Worm (Caenorhabditis elegans): Measurements from ENCODE around the gene Y38H6A.3.
"Not testable (repeated sequence)": the region's sequence is repeated elsewhere in the genome, so short reads cannot be mapped to it uniquely, and the experiment has no call there.

Y38H6A.3 gene

ce11 chrV:20350382-20350781, 5.4 kb downstream of the Y38H6A.3 start:
- no peak for TF ChIP-seq blmp-1 (tag; optimal IDR thresholded peaks at IDR 0.05)
- no peak for TF ChIP-seq ceh-39 (tag; optimal IDR thresholded peaks at IDR 0.05)
- no peak for TF ChIP-seq lin-32 (GFP tag; optimal IDR thresholded peaks at IDR 0.05)
- no peak for TF ChIP-seq tbx-8 (GFP tag; optimal IDR thresholded peaks at IDR 0.05)
- TF ChIP-seq unc-39 (tag; optimal IDR thresholded peaks at IDR 0.05): no peak
- no peak for TF ChIP-seq ztf-11 (tag; optimal IDR thresholded peaks at IDR 0.05)
- no peak for TF ChIP-seq sptf-1 (tag; optimal IDR thresholded peaks at IDR 0.05)
- no peak for TF ChIP-seq lsy-2 (tag; optimal IDR thresholded peaks at IDR 0.05)
- TF ChIP-seq ham-2 (GFP tag; optimal IDR thresholded peaks at IDR 0.05): no peak
- no peak for TF ChIP-seq ces-1 (GFP tag; optimal IDR thresholded peaks at IDR 0.05)
- no peak for TF ChIP-seq mep-1 (tag; optimal IDR thresholded peaks at IDR 0.05)
- no peak for TF ChIP-seq unc-62 (GFP tag; optimal IDR thresholded peaks at IDR 0.05)

- TF ChIP-seq sem-2 (GFP tag; optimal IDR thresholded peaks at IDR 0.05) (no peak), ceh-83 (GFP tag; optimal IDR thresholded peaks at IDR 0.05) (no peak), bed-3 (GFP tag; optimal IDR thresholded peaks at IDR 0.05) (no peak), lin-32 (GFP tag; optimal IDR thresholded peaks at IDR 0.05) (no peak), cnd-1 (tag; optimal IDR thresholded peaks at IDR 0.05) (no peak), nhr-28 (tag; optimal IDR thresholded peaks at IDR 0.05) (no peak), nhr-237 (tag; optimal IDR thresholded peaks at IDR 0.05) (no peak), mep-1 (tag; optimal IDR thresholded peaks at IDR 0.05) (no peak), lsy-2 (tag; optimal IDR thresholded peaks at IDR 0.05) (no peak), zip-8 (tag; optimal IDR thresholded peaks at IDR 0.05) (no peak), sptf-1 (tag; optimal IDR thresholded peaks at IDR 0.05) (no peak), pha-4 (tag; optimal IDR thresholded peaks at IDR 0.05) (no peak), tbx-8 (GFP tag; optimal IDR thresholded peaks at IDR 0.05) (no peak)
Measured at ce11 chrV:20351195-20351594, 6.2 kb downstream of the Y38H6A.3 start, which contains the start of gene K02E2.1. K02E2.1 (plus strand) TSS chrV:20351495.

- TF ChIP-seq pha-4 (tag; optimal IDR thresholded peaks at IDR 0.05) (no peak), zip-8 (tag; optimal IDR thresholded peaks at IDR 0.05) (no peak), nhr-237 (tag; optimal IDR thresholded peaks at IDR 0.05) (no peak), ces-1 (GFP tag; optimal IDR thresholded peaks at IDR 0.05) (no peak)
Measured at ce11 chrV:20356472-20356871, 11.5 kb downstream of the Y38H6A.3 start, which contains the start of gene grd-11. grd-11 (plus strand) TSS chrV:20356772.

- TF ChIP-seq sem-2 (GFP tag; optimal IDR thresholded peaks at IDR 0.05): no peak
- TF ChIP-seq nhr-28 (tag; optimal IDR thresholded peaks at IDR 0.05): no peak
- TF ChIP-seq flh-1 (GFP tag; optimal IDR thresholded peaks at IDR 0.05): no peak
- TF ChIP-seq lsy-2 (tag; optimal IDR thresholded peaks at IDR 0.05): no peak
- TF ChIP-seq tbx-8 (GFP tag; optimal IDR thresholded peaks at IDR 0.05): no peak
- no peak for TF ChIP-seq ces-1 (GFP tag; optimal IDR thresholded peaks at IDR 0.05)
- no peak for TF ChIP-seq pha-4 (tag; optimal IDR thresholded peaks at IDR 0.05)
- no peak for TF ChIP-seq nhr-237 (tag; optimal IDR thresholded peaks at IDR 0.05)
- TF ChIP-seq nhr-76 (tag; optimal IDR thresholded peaks at IDR 0.05): no peak
- TF ChIP-seq bed-3 (GFP tag; optimal IDR thresholded peaks at IDR 0.05): no peak
- no peak for TF ChIP-seq sptf-1 (tag; optimal IDR thresholded peaks at IDR 0.05)
- no peak for TF ChIP-seq ztf-11 (tag; optimal IDR thresholded peaks at IDR 0.05)
- TF ChIP-seq ceh-39 (tag; optimal IDR thresholded peaks at IDR 0.05): no peak
- no peak for TF ChIP-seq snpc-4 (tag; optimal IDR thresholded peaks at IDR 0.05)
- TF ChIP-seq drap-1 (GFP tag; optimal IDR thresholded peaks at IDR 0.05): no peak
- no peak for TF ChIP-seq mab-5 (tag; optimal IDR thresholded peaks at IDR 0.05)
- no peak for TF ChIP-seq cnd-1 (tag; optimal IDR thresholded peaks at IDR 0.05)
- no peak for TF ChIP-seq lin-13 (tag; optimal IDR thresholded peaks at IDR 0.05)
- no peak for TF ChIP-seq elt-3 (tag; optimal IDR thresholded peaks at IDR 0.05)
Measured at ce11 chrV:20366839-20367238, 21.9 kb downstream of the Y38H6A.3 start, which contains the start of gene K02E2.8. K02E2.8 (minus strand) TSS chrV:20366939.

- not testable (repeated sequence) for TF ChIP-seq unc-62 (GFP tag; optimal IDR thresholded peaks at IDR 0.05); mab-5 (tag; optimal IDR thresholded peaks at IDR 0.05); M03D4.4 (tag; optimal IDR thresholded peaks at IDR 0.05)
Measured at ce11 chrV:20369153-20369552, 24.2 kb downstream of the Y38H6A.3 start, which contains the start of gene srh-177. srh-177 (minus strand) TSS chrV:20369253.

- TF ChIP-seq ceh-43 (GFP tag; optimal IDR thresholded peaks at IDR 0.05) (no peak), tbx-8 (GFP tag; optimal IDR thresholded peaks at IDR 0.05) (no peak), mab-5 (tag; optimal IDR thresholded peaks at IDR 0.05) (no peak), hlh-1 (tag; optimal IDR thresholded peaks at IDR 0.05) (no peak), unc-39 (tag; optimal IDR thresholded peaks at IDR 0.05) (no peak), snpc-4 (tag; optimal IDR thresholded peaks at IDR 0.05) (no peak), lin-13 (tag; optimal IDR thresholded peaks at IDR 0.05) (no peak), cnd-1 (tag; optimal IDR thresholded peaks at IDR 0.05) (no peak), lsy-2 (tag; optimal IDR thresholded peaks at IDR 0.05) (no peak), elt-1 (tag; optimal IDR thresholded peaks at IDR 0.05; ENCODE audit: borderline replicate concordance, insufficient read depth) (no peak), nhr-2 (tag; optimal IDR thresholded peaks at IDR 0.05) (no peak), zip-8 (tag; optimal IDR thresholded peaks at IDR 0.05) (no peak)
Measured at ce11 chrV:20374484-20374883, 29.5 kb downstream of the Y38H6A.3 start.
